Worm (Caenorhabditis elegans): ENCODE data around the gene R74.2.

DNA sequence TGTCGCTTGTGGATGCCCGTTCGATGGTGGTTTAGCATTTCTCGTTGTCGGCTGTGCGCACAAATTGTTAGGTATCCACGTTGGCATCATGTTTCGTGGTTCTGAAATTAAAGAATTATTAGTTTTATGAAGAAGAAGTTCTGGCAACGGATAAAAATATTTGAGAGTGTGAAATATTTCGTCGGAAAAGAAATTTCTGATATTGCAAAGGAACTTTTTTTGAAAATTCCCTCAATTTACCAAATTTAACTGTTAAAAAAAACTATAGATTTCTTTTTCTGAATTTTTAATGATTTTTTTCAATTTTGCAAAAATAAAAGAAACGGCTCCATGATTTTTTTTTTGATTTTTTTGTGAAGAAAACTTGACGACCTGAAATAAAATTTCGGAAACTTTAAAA, 40.0 kb downstream of the R74.2 start, which contains the start of gene mpk-1:
- TF ChIP-seq flt-1 (GFP tag; IDR thresholded peaks at IDR 0.05) (no peak), ztf-23 (GFP tag; IDR thresholded peaks at IDR 0.05) (no peak), tab-1 (GFP tag; IDR thresholded peaks at IDR 0.05) (no peak), med-1 (GFP tag; optimal IDR thresholded peaks at IDR 0.05; ENCODE audit: insufficient read depth) (no peak), klf-2 (GFP tag; conservative IDR thresholded peaks at IDR 0.05) (no peak), cog-1 (tag; optimal IDR thresholded peaks at IDR 0.05) (no peak), ztf-29 (GFP tag; IDR thresholded peaks at IDR 0.05) (no peak), ref-1 (GFP tag; conservative IDR thresholded peaks at IDR 0.05) (no peak)
